Worm (Caenorhabditis elegans) whole organism, L4/young adult: ENCODE data around the gene str-118.

Experiments used
- W03F9.2 ChIP-seq: fragments of 150-350 bp; optimal IDR thresholded peaks from 2 replicates; lab custom pipeline; 2014; ENCODE audit warnings: missing biosample characterization, missing genetic modification characterization
- him-1 ChIP-seq: sonication (generic microtip); optimal IDR thresholded peaks from 2 replicates; lab custom pipeline; 2016; ENCODE audit warnings: missing genotype, missing genetic modification reagents, missing genetic modification characterization, missing compliant biosample characterization

ce11 chrV:10041484-10041883 lies 10.5 kb upstream of the str-118 start:
- TF ChIP-seq W03F9.2 (tag; lab: Kevin White, UChicago) (no peak), him-1 (tag; lab: Kevin White, UChicago) (no peak)
